Worm (Caenorhabditis elegans) whole organism, L4 larva: ENCODE measurements around the gene F54F2.6.

ENCODE experiments used
- F26F4.8 ChIP-seq: fragments of 200-800 bp; sonication (Bioruptor generic); conservative IDR thresholded peaks from 2 replicates; pipeline ENCODE4 v1.3.6; 2022; ENCODE audit warnings: missing genetic modification characterization, missing compliant biosample characterization
- F37D6.2 ChIP-seq: sonication (generic microtip); optimal IDR thresholded peaks from 2 replicates; lab custom pipeline; 2016; ENCODE audit warnings: mild to moderate bottlenecking, missing genetic modification characterization, missing compliant biosample characterization
- Y105C5A.15 ChIP-seq: fragments of 200-800 bp; sonication (Bioruptor generic); IDR thresholded peaks from 2 replicates; pipeline ENCODE4 v1.3.6; 2022; ENCODE audit warnings: missing genetic modification characterization, missing compliant biosample characterization
- Y5F2A.4 ChIP-seq: fragments of 200-800 bp; sonication (Bioruptor generic); optimal IDR thresholded peaks from 2 replicates; lab custom pipeline; 2018; ENCODE audit warnings: mild to moderate bottlenecking, missing genetic modification characterization, missing compliant biosample characterization
- ZK546.5 ChIP-seq, 2 experiments: sonication (generic microtip); optimal IDR thresholded peaks; 2 replicates each; lab custom pipeline; 2017; ENCODE audit warnings: missing biosample characterization in 2 of 2, missing genetic modification characterization in 2 of 2
- arid-1 ChIP-seq: fragments of 200-800 bp; sonication (Bioruptor generic); conservative IDR thresholded peaks from 2 replicates; pipeline ENCODE4 v1.3.6; 2022; ENCODE audit warnings: missing genetic modification reagents, missing genetic modification characterization, missing compliant biosample characterization
- daf-16 ChIP-seq, 3 experiments: sonication (generic microtip); optimal IDR thresholded peaks; 2 replicates each; lab custom pipeline; 2016 to 2017; ENCODE audit warnings: missing genetic modification characterization in 3 of 3, missing genetic modification reagents in 3 of 3, mild to moderate bottlenecking in 2 of 3, missing compliant biosample characterization in 2 of 3, missing biosample characterization in 1 of 3, moderate library complexity in 1 of 3
- dmd-6 ChIP-seq: fragments of 200-800 bp; sonication (Bioruptor generic); IDR thresholded peaks from 2 replicates; pipeline ENCODE4 v1.3.6; 2022; ENCODE audit warnings: missing genetic modification reagents, missing genetic modification characterization, missing compliant biosample characterization
- dmd-8 ChIP-seq: fragments of 200-800 bp; sonication (Bioruptor generic); IDR thresholded peaks from 2 replicates; pipeline ENCODE4 v1.3.6; 2022; ENCODE audit warnings: missing genetic modification characterization, missing compliant biosample characterization
- dpl-1 ChIP-seq: fragments of 150-350 bp; optimal IDR thresholded peaks from 2 replicates; lab custom pipeline; 2014; ENCODE audit warnings: missing biosample characterization, missing genetic modification reagents, missing genetic modification characterization
- duxl-1 ChIP-seq: sonication (generic microtip); optimal IDR thresholded peaks from 2 replicates; lab custom pipeline; 2016; ENCODE audit warnings: mild to moderate bottlenecking, missing genetic modification characterization, moderate library complexity, missing compliant biosample characterization; ENCODE audit not compliant: poor library complexity
- fos-1 ChIP-seq: fragments of 150-350 bp; optimal IDR thresholded peaks from 2 replicates; lab custom pipeline; 2014; ENCODE audit warnings: missing biosample characterization, missing genetic modification characterization
- hif-1 ChIP-seq, 2 experiments: sonication (generic microtip); optimal IDR thresholded peaks; 2 replicates each; lab custom pipeline; 2016 to 2017; ENCODE audit warnings: missing compliant biosample characterization in 2 of 2, missing genetic modification characterization in 2 of 2, missing genetic modification reagents in 2 of 2, missing genotype in 2 of 2, mild to moderate bottlenecking in 1 of 2
- hlh-11 ChIP-seq: fragments of 200-800 bp; sonication (Bioruptor generic); optimal IDR thresholded peaks from 2 replicates; lab custom pipeline; 2018; ENCODE audit warnings: mild to moderate bottlenecking, missing genetic modification characterization, missing compliant biosample characterization
- hlh-30 ChIP-seq: sonication (generic microtip); optimal IDR thresholded peaks from 2 replicates; lab custom pipeline; 2017; ENCODE audit warnings: antibody characterized with exemption, mild to moderate bottlenecking, missing genetic modification characterization, missing compliant biosample characterization; ENCODE audit not compliant: insufficient read depth
- jun-1 ChIP-seq: fragments of 150-350 bp; optimal IDR thresholded peaks from 2 replicates; lab custom pipeline; 2014; ENCODE audit warnings: missing biosample characterization, missing genetic modification reagents, missing genetic modification characterization
- lin-1 ChIP-seq: fragments of 200-800 bp; sonication (Bioruptor generic); IDR thresholded peaks from 2 replicates; pipeline ENCODE4 v1.3.6; 2022; ENCODE audit warnings: missing genetic modification reagents, missing genetic modification characterization, missing compliant biosample characterization
- lin-29 ChIP-seq: fragments of 200-800 bp; sonication (Bioruptor generic); IDR thresholded peaks from 2 replicates; pipeline ENCODE4 v1.3.6; 2022; ENCODE audit warnings: missing genetic modification reagents, missing genetic modification characterization, missing compliant biosample characterization
- lsy-2 ChIP-seq, 2 experiments: fragments of 150-350 bp in 1 of 2; sonication (generic microtip) in 1 of 2; optimal IDR thresholded peaks; 2 replicates each; lab custom pipeline; 2014 to 2017; ENCODE audit warnings: missing biosample characterization in 2 of 2, missing genetic modification characterization in 2 of 2
- madf-5 ChIP-seq, 2 experiments: fragments of 200-800 bp; sonication (Bioruptor generic); IDR thresholded peaks; 2 replicates each; pipeline ENCODE4 v1.3.6; 2022; ENCODE audit warnings: missing compliant biosample characterization in 2 of 2, missing genetic modification characterization in 2 of 2
- mdl-1 ChIP-seq, 2 experiments: fragments of 150-350 bp in 1 of 2; sonication (generic microtip) in 1 of 2; optimal IDR thresholded peaks; 2 replicates each; lab custom pipeline; 2014 to 2017; ENCODE audit warnings: missing biosample characterization in 2 of 2, missing genetic modification characterization in 2 of 2
- mes-2 ChIP-seq: sonication (generic microtip); optimal IDR thresholded peaks from 2 replicates; lab custom pipeline; 2016; ENCODE audit warnings: missing genotype, mild to moderate bottlenecking, missing genetic modification characterization, missing compliant biosample characterization; ENCODE audit not compliant: poor library complexity, severe bottlenecking
- mxl-3 ChIP-seq: fragments of 200-800 bp; sonication (Bioruptor generic); optimal IDR thresholded peaks from 2 replicates; lab custom pipeline; 2018; ENCODE audit warnings: mild to moderate bottlenecking, missing genetic modification characterization, missing compliant biosample characterization
- nhr-102 ChIP-seq: sonication (generic microtip); optimal IDR thresholded peaks from 2 replicates; lab custom pipeline; 2016; ENCODE audit warnings: mild to moderate bottlenecking, missing genetic modification characterization, moderate library complexity, missing compliant biosample characterization
- nhr-11 ChIP-seq: fragments of 150-350 bp; optimal IDR thresholded peaks from 2 replicates; lab custom pipeline; 2014; ENCODE audit warnings: missing biosample characterization, missing genetic modification characterization
- nhr-41 ChIP-seq: fragments of 200-800 bp; sonication (Bioruptor generic); IDR thresholded peaks from 2 replicates; pipeline ENCODE4 v1.3.6; 2022; ENCODE audit warnings: missing genetic modification reagents, missing genetic modification characterization, missing compliant biosample characterization
- nhr-48 ChIP-seq: sonication (generic microtip); optimal IDR thresholded peaks from 2 replicates; lab custom pipeline; 2016; ENCODE audit warnings: mild to moderate bottlenecking, missing genetic modification characterization, missing compliant biosample characterization
- nhr-76 ChIP-seq: fragments of 150-350 bp; optimal IDR thresholded peaks from 2 replicates; lab custom pipeline; 2014; ENCODE audit warnings: missing biosample characterization, missing genetic modification characterization
- php-3 ChIP-seq: fragments of 200-800 bp; sonication (Bioruptor generic); IDR thresholded peaks from 2 replicates; pipeline ENCODE4 v1.3.6; 2022; ENCODE audit warnings: missing genetic modification reagents, missing genetic modification characterization, missing compliant biosample characterization
- rbr-2 ChIP-seq: sonication (generic microtip); optimal IDR thresholded peaks from 2 replicates; lab custom pipeline; 2016; ENCODE audit warnings: missing genotype, missing genetic modification characterization, missing compliant biosample characterization
- sdz-12 ChIP-seq: fragments of 200-800 bp; sonication (Bioruptor generic); optimal IDR thresholded peaks from 2 replicates; lab custom pipeline; 2018; ENCODE audit warnings: mild to moderate bottlenecking, missing genetic modification characterization, missing compliant biosample characterization
- spr-1 ChIP-seq: sonication (generic microtip); optimal IDR thresholded peaks from 2 replicates; lab custom pipeline; 2016; ENCODE audit warnings: mild to moderate bottlenecking, missing genetic modification characterization, missing compliant biosample characterization
- tag-97 ChIP-seq: fragments of 200-800 bp; sonication (Bioruptor generic); IDR thresholded peaks from 2 replicates; pipeline ENCODE4 v1.3.6; 2022; ENCODE audit warnings: missing genetic modification characterization, missing compliant biosample characterization
- unc-62 ChIP-seq, 3 experiments: fragments of 150-350 bp in 1 of 3; sonication (generic microtip); optimal IDR thresholded peaks in 2 of 3; peaks in 1 of 3; 1 replicate in 1 of 3; 2 replicates in 2 of 3; lab custom pipeline; 2014 to 2017; ENCODE audit warnings: missing biosample characterization in 3 of 3, missing genetic modification characterization in 3 of 3, missing genetic modification reagents in 3 of 3, missing genotype in 1 of 3
- zfp-2 ChIP-seq: sonication (generic microtip); optimal IDR thresholded peaks from 2 replicates; lab custom pipeline; 2016; ENCODE audit warnings: mild to moderate bottlenecking, missing genetic modification characterization, missing compliant biosample characterization
- zfp-3 ChIP-seq: fragments of 200-800 bp; sonication (Bioruptor generic); conservative IDR thresholded peaks from 2 replicates; pipeline ENCODE4 v1.3.6; 2022; ENCODE audit warnings: missing genetic modification reagents, missing genetic modification characterization, missing compliant biosample characterization
- zip-2 ChIP-seq: fragments of 150-350 bp; optimal IDR thresholded peaks from 2 replicates; lab custom pipeline; 2014; ENCODE audit warnings: missing biosample characterization, missing genetic modification characterization

The F54F2.6 gene

DNA sequence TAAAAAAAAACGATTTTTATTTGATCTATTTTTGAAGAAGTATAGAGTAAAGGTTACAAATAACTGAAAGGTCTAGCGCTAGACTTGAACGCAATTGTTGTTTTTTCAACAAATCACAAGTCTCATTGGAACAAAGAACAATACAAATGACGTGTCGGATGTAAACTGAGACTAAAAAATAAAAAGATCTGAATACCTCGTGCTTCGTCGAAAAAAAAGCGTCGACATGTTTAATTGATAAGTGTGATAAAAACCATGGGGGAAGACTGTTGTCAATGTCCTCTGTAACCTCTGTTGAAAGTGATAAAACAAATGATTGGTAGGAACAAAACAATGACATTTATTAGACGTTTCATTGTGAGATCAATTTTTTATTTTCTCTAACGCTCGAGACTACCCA is 17.8 kb downstream of the F54F2.6 start (continued):
- TF ChIP-seq zip-2 (tag; lab: Kevin White, UChicago) = no peak
- peak; percentile 3 for TF ChIP-seq mxl-3 (GFP tag; lab: Kevin White, UChicago)
- peak; percentile 87 for TF ChIP-seq php-3
- TF ChIP-seq, all 104 proteins: peak for 18

ce11 chrIII:8782080-8782479 is 18.4 kb downstream of the F54F2.6 start:
- TF ChIP-seq mdl-1 (tag; optimal IDR thresholded peaks at IDR 0.05; lab: Kevin White, UChicago) = peak in 1 of 2 experiments; percentile 45
- no peak for TF ChIP-seq Y105C5A.15
- no peak for TF ChIP-seq nhr-76 (tag; lab: Kevin White, UChicago)
- no peak for TF ChIP-seq F26F4.8
- peak; percentile 1 for TF ChIP-seq rbr-2
- peak in 1 of 2 experiments; percentile 4 for TF ChIP-seq daf-16 (GFP tag; optimal IDR thresholded peaks at IDR 0.05; lab: Kevin White, UChicago)
- no peak for TF ChIP-seq daf-16 (tag; optimal IDR thresholded peaks at IDR 0.05; lab: Kevin White, UChicago)
- TF ChIP-seq nhr-48 (tag; lab: Kevin White, UChicago) = no peak
- TF ChIP-seq F37D6.2 (tag; lab: Kevin White, UChicago) = no peak
- TF ChIP-seq zfp-2 (tag; lab: Kevin White, UChicago) = no peak
- TF ChIP-seq arid-1 (GFP tag; lab: Robert Waterston, UW) = no peak
- no peak for TF ChIP-seq Y5F2A.4 (GFP tag; lab: Kevin White, UChicago)
- no peak for TF ChIP-seq fos-1 (tag; lab: Kevin White, UChicago)
- peak in 1 of 2 experiments; percentile 93 for TF ChIP-seq unc-62 (GFP tag; optimal IDR thresholded peaks at IDR 0.05 in 1 of 2; lab: Kevin White, UChicago)
- TF ChIP-seq unc-62 (tag; optimal IDR thresholded peaks at IDR 0.05; lab: Kevin White, UChicago) = no peak
- TF ChIP-seq hlh-30 (tag; lab: Kevin White, UChicago) = peak; percentile 52
- 0 out of 2 replicates have a peak, but pooled peaks have one; percentile 20 for TF ChIP-seq dmd-6
- peak; percentile 2 for TF ChIP-seq hlh-11
- TF ChIP-seq nhr-102 (tag; lab: Kevin White, UChicago) = no peak
- TF ChIP-seq lin-29 (GFP tag; lab: Robert Waterston, UW) = no peak
- TF ChIP-seq hif-1 (tag; optimal IDR thresholded peaks at IDR 0.05; lab: Kevin White, UChicago) = no peak
- peak; percentile 4 for TF ChIP-seq nhr-11
- no peak for TF ChIP-seq nhr-41 (GFP tag; lab: Robert Waterston, UW)
- no peak for TF ChIP-seq tag-97 (GFP tag; lab: Robert Waterston, UW)
- no peak for TF ChIP-seq zfp-3 (GFP tag; lab: Robert Waterston, UW)
- no peak for TF ChIP-seq madf-5 (GFP tag; IDR thresholded peaks at IDR 0.05; lab: Robert Waterston, UW)
- no peak for TF ChIP-seq php-3
- no peak for TF ChIP-seq jun-1 (tag; lab: Kevin White, UChicago)
- no peak for TF ChIP-seq mxl-3 (GFP tag; lab: Kevin White, UChicago)
- peak in 1 of 2 experiments; percentile 47 for TF ChIP-seq lsy-2 (tag; optimal IDR thresholded peaks at IDR 0.05; lab: Kevin White, UChicago)
- TF ChIP-seq lin-1 = no peak
- no peak for TF ChIP-seq spr-1 (tag; lab: Kevin White, UChicago)
- no peak for TF ChIP-seq zip-2 (tag; lab: Kevin White, UChicago)
- no peak for TF ChIP-seq mes-2 (tag; lab: Kevin White, UChicago)
- TF ChIP-seq sdz-12 (GFP tag; lab: Kevin White, UChicago) = no peak
- TF ChIP-seq dpl-1 = peak; percentile 12
- TF ChIP-seq duxl-1 (tag; lab: Kevin White, UChicago) = no peak
- TF ChIP-seq dmd-8 (GFP tag; lab: Robert Waterston, UW) = no peak
- TF ChIP-seq ZK546.5 (tag; optimal IDR thresholded peaks at IDR 0.05; lab: Kevin White, UChicago) = no peak
- TF ChIP-seq, all 104 proteins: peak for 10
